Fruit fly (Drosophila melanogaster) whole organism, pupa: ENCODE results near the gene Cpr100A.

Experiments
- CG32121 ChIP-seq: fragments of 200-800 bp; sonication (Bioruptor generic); IDR thresholded peaks from 2 replicates; pipeline ENCODE4 v1.3.6; 2022; ENCODE audit warnings: missing biosample characterization, missing genetic modification characterization
- fd96Ca ChIP-seq: fragments of 200-800 bp; sonication (Bioruptor generic); IDR thresholded peaks from 3 replicates; pipeline ENCODE4 v1.3.6; 2022; ENCODE audit warnings: missing biosample characterization, missing genetic modification characterization

dm6 chr3R:30865883-30866282, 1.4 kb upstream of the Cpr100A start:
- TF ChIP-seq CG32121 (GFP tag; lab: Robert Waterston, UW) (no peak), fd96Ca (GFP tag; lab: Robert Waterston, UW) (no peak)
